Fruit fly (Drosophila melanogaster): ENCODE results near the gene CstF50.

CstF50 gene

DNA sequence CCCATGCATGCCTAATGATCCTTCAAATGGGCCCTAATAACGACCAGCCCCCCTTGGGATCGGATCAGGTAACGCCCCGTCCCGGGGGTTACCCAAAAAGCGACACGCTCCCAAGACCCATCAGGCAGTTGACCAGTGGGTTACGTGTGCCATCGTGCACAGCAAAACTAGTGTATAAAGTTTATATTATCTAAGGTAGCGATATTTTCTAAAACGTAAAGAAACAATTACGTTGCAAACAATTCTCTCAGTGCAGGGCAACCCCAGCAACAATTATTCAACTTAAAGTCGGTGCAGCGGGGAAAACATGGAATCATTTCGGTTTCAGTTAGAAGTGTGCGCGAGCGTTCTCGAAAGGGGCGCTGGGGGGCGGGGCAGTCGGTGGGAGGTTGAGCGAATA, 24.2 kb downstream of the CstF50 start:
- no peak for TF ChIP-seq rn (GFP tag; IDR thresholded peaks at IDR 0.05)
- peak; percentile 62; the same call in 2 of the 3 replicates for TF ChIP-seq CG4496 (GFP tag; IDR thresholded peaks at IDR 0.05)
- peak; percentile 62 for TF ChIP-seq CG8301 (tag; optimal IDR thresholded peaks at IDR 0.05)
- 0 out of 3 replicates have a peak, but pooled peaks have one; percentile 38 for TF ChIP-seq fd96Ca (GFP tag; IDR thresholded peaks at IDR 0.05)
- peak; percentile 25 for TF ChIP-seq Ets98B (GFP tag; IDR thresholded peaks at IDR 0.05)
- no peak for TF ChIP-seq CG15710 (tag; optimal IDR thresholded peaks at IDR 0.05)
- no peak for TF ChIP-seq D1 (tag; optimal IDR thresholded peaks at IDR 0.05)
- TF ChIP-seq gl (tag; optimal IDR thresholded peaks at IDR 0.05), result no peak
- TF ChIP-seq CG34367 (tag; optimal IDR thresholded peaks at IDR 0.05), result no peak
- peak; percentile 3 for TF ChIP-seq Pif1A (GFP tag; optimal IDR thresholded peaks at IDR 0.05)
- TF ChIP-seq CG12605 (GFP tag; IDR thresholded peaks at IDR 0.05), result peak; percentile 16; the same call in 1 of the 2 replicates
- no peak for TF ChIP-seq Pif1B (GFP tag; optimal IDR thresholded peaks at IDR 0.05)
- peak; percentile 80 for TF ChIP-seq CG14655 (GFP tag; optimal IDR thresholded peaks at IDR 0.05)
- TF ChIP-seq CG13204 (GFP tag; optimal IDR thresholded peaks at IDR 0.05), result no peak
- TF ChIP-seq CG32121 (GFP tag; IDR thresholded peaks at IDR 0.05), result no peak
- peak; percentile 12 for TF ChIP-seq CG17806 (tag; optimal IDR thresholded peaks at IDR 0.05)
- TF ChIP-seq CG10348 (GFP tag; IDR thresholded peaks at IDR 0.05), result no peak
- TF ChIP-seq Snoo (tag; optimal IDR thresholded peaks at IDR 0.05), result no peak
- peak; percentile 10 for TF ChIP-seq CG9948 (tag; optimal IDR thresholded peaks at IDR 0.05)
- TF ChIP-seq EcR (GFP tag; optimal IDR thresholded peaks at IDR 0.05), result no peak
- TF ChIP-seq CG8159 (tag; optimal IDR thresholded peaks at IDR 0.05), result no peak

DNA sequence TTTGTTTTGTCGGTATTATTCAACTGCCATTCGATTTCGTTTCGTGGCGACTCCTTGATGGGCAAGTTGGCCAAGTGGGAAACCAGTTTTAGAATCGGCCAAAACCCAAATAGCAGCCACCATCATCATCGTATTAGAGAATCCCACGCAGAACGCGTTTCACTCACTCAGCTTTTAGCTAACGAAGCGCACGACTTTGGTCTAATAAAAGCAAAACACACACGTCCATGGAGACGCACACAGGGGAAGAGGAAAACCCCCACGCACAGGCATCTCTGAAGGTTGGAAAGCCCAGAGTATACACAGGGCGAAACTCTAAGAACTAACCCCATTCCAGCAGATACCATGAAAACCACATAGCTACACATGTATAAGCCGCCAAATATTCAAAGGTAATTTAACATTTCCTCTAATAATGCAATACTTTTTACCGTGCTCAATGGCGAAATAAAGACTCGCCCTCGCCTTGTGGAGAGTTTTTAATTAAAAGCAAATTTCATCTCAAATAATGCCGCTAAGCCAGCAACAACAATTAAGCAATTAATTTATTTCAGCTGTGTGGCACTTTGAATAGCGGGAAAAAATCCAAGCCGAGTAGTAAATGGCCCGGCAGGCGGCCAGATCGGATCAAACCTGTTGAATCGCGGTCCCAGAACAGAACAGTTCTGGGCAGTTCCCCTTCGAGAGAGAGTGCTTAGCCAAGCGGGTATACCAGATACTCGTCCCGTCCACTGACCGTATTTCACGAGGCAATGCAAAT, 25.3 kb downstream of the CstF50 start:
- TF ChIP-seq CG8301 (tag; optimal IDR thresholded peaks at IDR 0.05) (peak; percentile 25), CG14655 (GFP tag; optimal IDR thresholded peaks at IDR 0.05) (peak; percentile 54), CG32121 (GFP tag; IDR thresholded peaks at IDR 0.05) (no peak)

dm6 chr3R:31709769-31710168, 27.0 kb downstream of the CstF50 start:
- TF ChIP-seq CG13204 (GFP tag; optimal IDR thresholded peaks at IDR 0.05) (no peak), CG12605 (GFP tag; IDR thresholded peaks at IDR 0.05) (0 out of 2 replicates have a peak, but pooled peaks have one; percentile 11), rn (GFP tag; IDR thresholded peaks at IDR 0.05) (no peak), fd96Ca (GFP tag; IDR thresholded peaks at IDR 0.05) (peak; percentile 51; the same call in 2 of the 3 replicates), CG10348 (GFP tag; IDR thresholded peaks at IDR 0.05) (no peak), gl (tag; optimal IDR thresholded peaks at IDR 0.05) (no peak), CG14655 (GFP tag; optimal IDR thresholded peaks at IDR 0.05) (peak; percentile 36), Pif1B (GFP tag; optimal IDR thresholded peaks at IDR 0.05) (no peak), Snoo (tag; optimal IDR thresholded peaks at IDR 0.05) (no peak), CG15710 (tag; optimal IDR thresholded peaks at IDR 0.05) (no peak), CG34367 (tag; optimal IDR thresholded peaks at IDR 0.05) (no peak), Pif1A (GFP tag; optimal IDR thresholded peaks at IDR 0.05) (no peak), CG4496 (GFP tag; IDR thresholded peaks at IDR 0.05) (no peak), CG8301 (tag; optimal IDR thresholded peaks at IDR 0.05) (peak; percentile 32), CG17806 (tag; optimal IDR thresholded peaks at IDR 0.05) (no peak), CG9948 (tag; optimal IDR thresholded peaks at IDR 0.05) (no peak), EcR (GFP tag; optimal IDR thresholded peaks at IDR 0.05) (no peak), D1 (tag; optimal IDR thresholded peaks at IDR 0.05) (no peak), Ets98B (GFP tag; IDR thresholded peaks at IDR 0.05) (peak; percentile 12; the same call in 1 of the 2 replicates), CG32121 (GFP tag; IDR thresholded peaks at IDR 0.05) (peak; percentile 49), CG8159 (tag; optimal IDR thresholded peaks at IDR 0.05) (no peak)

- TF ChIP-seq CG14655 (GFP tag; optimal IDR thresholded peaks at IDR 0.05), result peak; percentile 72
- peak; percentile 70 for TF ChIP-seq CG12605 (GFP tag; IDR thresholded peaks at IDR 0.05)
- peak; percentile 2 for TF ChIP-seq CG13204 (GFP tag; optimal IDR thresholded peaks at IDR 0.05)
- TF ChIP-seq CG15710 (tag; optimal IDR thresholded peaks at IDR 0.05), result no peak
- TF ChIP-seq fd96Ca (GFP tag; IDR thresholded peaks at IDR 0.05), result peak; percentile 86
- peak; percentile 71 for TF ChIP-seq CG8301 (tag; optimal IDR thresholded peaks at IDR 0.05)
- no peak for TF ChIP-seq CG8159 (tag; optimal IDR thresholded peaks at IDR 0.05)
- peak; percentile 12 for TF ChIP-seq Pif1B (GFP tag; optimal IDR thresholded peaks at IDR 0.05)
- TF ChIP-seq Snoo (tag; optimal IDR thresholded peaks at IDR 0.05), result no peak
- no peak for TF ChIP-seq D1 (tag; optimal IDR thresholded peaks at IDR 0.05)
- no peak for TF ChIP-seq CG17806 (tag; optimal IDR thresholded peaks at IDR 0.05)
- TF ChIP-seq rn (GFP tag; IDR thresholded peaks at IDR 0.05), result 0 out of 2 replicates have a peak, but pooled peaks have one; percentile 41
- TF ChIP-seq CG4496 (GFP tag; IDR thresholded peaks at IDR 0.05), result peak; percentile 91
- peak; percentile 86 for TF ChIP-seq CG32121 (GFP tag; IDR thresholded peaks at IDR 0.05)
- no peak for TF ChIP-seq gl (tag; optimal IDR thresholded peaks at IDR 0.05)
- peak; percentile 33 for TF ChIP-seq Pif1A (GFP tag; optimal IDR thresholded peaks at IDR 0.05)
- peak; percentile 60; the same call in 1 of the 2 replicates for TF ChIP-seq CG10348 (GFP tag; IDR thresholded peaks at IDR 0.05)
- TF ChIP-seq Ets98B (GFP tag; IDR thresholded peaks at IDR 0.05), result peak; percentile 87
- TF ChIP-seq CG9948 (tag; optimal IDR thresholded peaks at IDR 0.05), result peak; percentile 19
Measured at dm6 chr3R:31709142-31709541, 27.6 kb downstream of the CstF50 start.

dm6 chr3R:31708240-31708639, 28.5 kb downstream of the CstF50 start, which contains the start of gene CG42693:
TSS of gene CG42693 (minus strand) at chr3R:31708340.
- no peak for TF ChIP-seq CG8159 (tag; optimal IDR thresholded peaks at IDR 0.05)
- no peak for TF ChIP-seq CG34367 (tag; optimal IDR thresholded peaks at IDR 0.05)
- no peak for TF ChIP-seq D1 (tag; optimal IDR thresholded peaks at IDR 0.05)

DNA sequence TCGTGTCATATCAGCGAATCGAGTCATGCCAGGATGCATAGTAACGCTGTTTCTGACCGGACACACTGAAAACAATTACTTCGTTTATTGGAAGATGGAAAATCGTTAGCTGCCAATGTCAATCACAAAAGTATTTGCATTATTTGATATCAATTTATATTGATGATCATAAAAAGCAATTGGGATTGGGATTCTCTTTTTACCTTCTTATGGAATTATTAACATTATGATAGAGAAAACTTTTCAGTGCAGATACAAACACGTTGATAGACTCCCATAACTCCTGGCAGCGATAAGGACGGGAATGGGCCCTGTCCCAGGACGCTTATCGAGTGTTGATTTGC, 29.9 kb downstream of the CstF50 start:
- TF ChIP-seq CG8159 (tag; optimal IDR thresholded peaks at IDR 0.05) (peak; percentile 52), CG17806 (tag; optimal IDR thresholded peaks at IDR 0.05) (peak; percentile 35), Ets98B (GFP tag; IDR thresholded peaks at IDR 0.05) (no peak), CG9948 (tag; optimal IDR thresholded peaks at IDR 0.05) (peak; percentile 24), CG4496 (GFP tag; IDR thresholded peaks at IDR 0.05) (no peak), CG8301 (tag; optimal IDR thresholded peaks at IDR 0.05) (peak; percentile 32), CG14655 (GFP tag; optimal IDR thresholded peaks at IDR 0.05) (peak; percentile 27)
